Fruit fly (Drosophila melanogaster) whole organism, prepupa: ENCODE results near the gene M1BP.

Experiments
- Blimp-1 ChIP-seq: fragments of 200-800 bp; sonication (Bioruptor generic); optimal IDR thresholded peaks from 3 replicates; lab custom pipeline; 2017; ENCODE audit warnings: missing biosample characterization, missing genetic modification characterization, mild to moderate bottlenecking, moderate library complexity, missing genetic modification reagents
- CG10631 ChIP-seq: fragments of 200-800 bp; sonication (Bioruptor generic); optimal IDR thresholded peaks from 2 replicates; lab custom pipeline; 2016; ENCODE audit warnings: missing biosample characterization, missing genetic modification characterization
- CG10669 ChIP-seq: fragments of 200-800 bp; sonication (Bioruptor generic); optimal IDR thresholded peaks from 3 replicates; lab custom pipeline; 2018; ENCODE audit warnings: missing biosample characterization, mild to moderate bottlenecking, missing genetic modification characterization, moderate library complexity
- CG11294 ChIP-seq: fragments of 200-800 bp; sonication (Bioruptor generic); IDR thresholded peaks from 2 replicates; pipeline ENCODE4 v1.3.6; 2022; ENCODE audit warnings: missing biosample characterization, missing genetic modification characterization
- CG11902 ChIP-seq: fragments of 200-800 bp; sonication (Bioruptor generic); optimal IDR thresholded peaks from 3 replicates; lab custom pipeline; 2016; ENCODE audit warnings: missing biosample characterization, missing genetic modification characterization
- CG15336 ChIP-seq: fragments of 200-800 bp; sonication (Bioruptor generic); IDR thresholded peaks from 2 replicates; pipeline ENCODE4 v1.3.6; 2022; ENCODE audit warnings: missing biosample characterization, missing genetic modification characterization
- CG1621 ChIP-seq: fragments of 200-800 bp; sonication (Bioruptor generic); optimal IDR thresholded peaks from 3 replicates; lab custom pipeline; 2018; ENCODE audit warnings: missing biosample characterization, mild to moderate bottlenecking, missing genetic modification characterization
- CG3032 ChIP-seq: fragments of 200-800 bp; optimal IDR thresholded peaks from 2 replicates; lab custom pipeline; 2019; ENCODE audit warnings: missing biosample characterization, mild to moderate bottlenecking, missing genetic modification characterization, moderate library complexity
- CG31627 ChIP-seq: fragments of 200-800 bp; sonication (Bioruptor generic); optimal IDR thresholded peaks from 3 replicates; lab custom pipeline; 2016; ENCODE audit warnings: missing biosample characterization, missing genetic modification characterization
- CG32006 ChIP-seq: fragments of 200-800 bp; sonication (Bioruptor generic); optimal IDR thresholded peaks from 3 replicates; lab custom pipeline; 2017; ENCODE audit warnings: missing biosample characterization, mild to moderate bottlenecking, missing genetic modification characterization
- CG34406 ChIP-seq: fragments of 200-800 bp; sonication (Bioruptor generic); optimal IDR thresholded peaks from 3 replicates; lab custom pipeline; 2016; ENCODE audit warnings: missing biosample characterization, missing genetic modification characterization
- CG3919 ChIP-seq: fragments of 200-800 bp; sonication (Bioruptor generic); optimal IDR thresholded peaks from 3 replicates; lab custom pipeline; 2016; ENCODE audit warnings: missing biosample characterization, missing genetic modification characterization
- CG6276 ChIP-seq: fragments of 200-800 bp; sonication (Bioruptor generic); optimal IDR thresholded peaks from 2 replicates; lab custom pipeline; 2017; ENCODE audit warnings: missing biosample characterization, mild to moderate bottlenecking, missing genetic modification characterization
- CG6792 ChIP-seq: fragments of 200-800 bp; sonication (Bioruptor generic); optimal IDR thresholded peaks from 3 replicates; lab custom pipeline; 2016; ENCODE audit warnings: missing biosample characterization, missing genetic modification characterization
- CG6808 ChIP-seq: fragments of 200-800 bp; sonication (Bioruptor generic); optimal IDR thresholded peaks from 3 replicates; lab custom pipeline; 2017; ENCODE audit warnings: missing biosample characterization, missing genetic modification characterization, mild to moderate bottlenecking, moderate library complexity, missing genetic modification reagents
- CG6854 ChIP-seq: fragments of 200-800 bp; sonication (Bioruptor generic); optimal IDR thresholded peaks from 2 replicates; lab custom pipeline; 2017; ENCODE audit warnings: missing biosample characterization, mild to moderate bottlenecking, missing genetic modification characterization
- CG7368 ChIP-seq: fragments of 200-800 bp; sonication (Bioruptor generic); optimal IDR thresholded peaks from 3 replicates; lab custom pipeline; 2016; ENCODE audit warnings: missing biosample characterization, missing genetic modification characterization
- CG8119 ChIP-seq: fragments of 200-800 bp; sonication (Bioruptor generic); IDR thresholded peaks from 3 replicates; pipeline ENCODE4 v1.3.6; 2022; ENCODE audit warnings: missing biosample characterization, missing genetic modification characterization
- CG8319 ChIP-seq: fragments of 200-800 bp; sonication (Bioruptor generic); optimal IDR thresholded peaks from 3 replicates; lab custom pipeline; 2016; ENCODE audit warnings: missing biosample characterization, missing genetic modification characterization
- CG8632 ChIP-seq: fragments of 200-800 bp; sonication (Bioruptor generic); optimal IDR thresholded peaks from 3 replicates; lab custom pipeline; 2016; ENCODE audit warnings: missing biosample characterization, missing genetic modification characterization
- CG9139 ChIP-seq: fragments of 200-800 bp; sonication (Bioruptor generic); optimal IDR thresholded peaks from 3 replicates; lab custom pipeline; 2017; ENCODE audit warnings: missing biosample characterization, mild to moderate bottlenecking, missing genetic modification characterization
- Eip75B ChIP-seq: fragments of 200-800 bp; sonication (Bioruptor generic); optimal IDR thresholded peaks from 3 replicates; lab custom pipeline; 2016; ENCODE audit warnings: missing biosample characterization, missing genetic modification characterization
- Eip78C ChIP-seq: fragments of 200-800 bp; sonication (Bioruptor generic); peaks from one replicate; lab custom pipeline; 2016; ENCODE audit warnings: missing biosample characterization, missing genetic modification characterization
- Eip93F ChIP-seq: fragments of 200-800 bp; sonication (Bioruptor generic); optimal IDR thresholded peaks from 2 replicates; lab custom pipeline; 2016; ENCODE audit warnings: missing biosample characterization, mild to moderate bottlenecking, missing genetic modification characterization
- Gug ChIP-seq: fragments of 200-800 bp; sonication (Bioruptor generic); IDR thresholded peaks from 2 replicates; pipeline ENCODE4 v1.3.6; 2022; ENCODE audit warnings: missing biosample characterization, missing genetic modification characterization
- Hr38 ChIP-seq: sonication (Bioruptor generic); optimal IDR thresholded peaks from 2 replicates; lab custom pipeline; 2016; ENCODE audit warnings: missing biosample characterization, missing genetic modification characterization
- Hr39 ChIP-seq: fragments of 200-800 bp; sonication (Bioruptor generic); optimal IDR thresholded peaks from 2 replicates; lab custom pipeline; 2016; ENCODE audit warnings: missing biosample characterization, missing genetic modification characterization
- Hr4 ChIP-seq: fragments of 200-800 bp; sonication (Bioruptor generic); optimal IDR thresholded peaks from 3 replicates; lab custom pipeline; 2016; ENCODE audit warnings: missing biosample characterization, missing genetic modification characterization
- Lpt ChIP-seq: fragments of 200-800 bp; sonication (Bioruptor generic); optimal IDR thresholded peaks from 3 replicates; lab custom pipeline; 2016; ENCODE audit warnings: missing biosample characterization, missing genetic modification characterization
- OdsH ChIP-seq: fragments of 200-800 bp; sonication (Bioruptor generic); optimal IDR thresholded peaks from 3 replicates; lab custom pipeline; 2016; ENCODE audit warnings: missing biosample characterization, missing genetic modification characterization
- Smox ChIP-seq: fragments of 200-800 bp; sonication (Bioruptor generic); optimal IDR thresholded peaks from 3 replicates; lab custom pipeline; 2016; ENCODE audit warnings: missing biosample characterization, missing genetic modification characterization
- Sox102F ChIP-seq: fragments of 200-800 bp; sonication (Bioruptor generic); optimal IDR thresholded peaks from 2 replicates; lab custom pipeline; 2016; ENCODE audit warnings: missing biosample characterization, mild to moderate bottlenecking, missing genetic modification characterization
- Sox14 ChIP-seq: fragments of 200-800 bp; sonication (Bioruptor generic); optimal IDR thresholded peaks from 3 replicates; lab custom pipeline; 2016; ENCODE audit warnings: missing biosample characterization, missing genetic modification characterization
- achi ChIP-seq: fragments of 200-800 bp; sonication (Bioruptor generic); optimal IDR thresholded peaks from 3 replicates; lab custom pipeline; 2016; ENCODE audit warnings: missing biosample characterization, missing genetic modification characterization
- acj6 ChIP-seq: fragments of 200-800 bp; sonication (Bioruptor generic); optimal IDR thresholded peaks from 3 replicates; lab custom pipeline; 2016; ENCODE audit warnings: missing biosample characterization, missing genetic modification characterization
- cyc ChIP-seq: fragments of 200-800 bp; sonication (Bioruptor generic); optimal IDR thresholded peaks from 3 replicates; lab custom pipeline; 2016; ENCODE audit warnings: missing biosample characterization, missing genetic modification characterization
- dac ChIP-seq: fragments of 200-800 bp; sonication (Bioruptor generic); optimal IDR thresholded peaks from 2 replicates; lab custom pipeline; 2017; ENCODE audit warnings: missing biosample characterization, mild to moderate bottlenecking, missing genetic modification characterization
- dsx ChIP-seq: fragments of 200-800 bp; optimal IDR thresholded peaks from 3 replicates; lab custom pipeline; 2019; ENCODE audit warnings: missing biosample characterization, mild to moderate bottlenecking, missing genetic modification characterization, moderate library complexity; ENCODE audit not compliant: poor library complexity, severe bottlenecking
- eg ChIP-seq: fragments of 200-800 bp; sonication (Bioruptor generic); IDR thresholded peaks from 3 replicates; pipeline ENCODE4 v1.3.6; 2022; ENCODE audit warnings: missing biosample characterization, missing genetic modification characterization
- esn ChIP-seq: fragments of 200-800 bp; sonication (Bioruptor generic); optimal IDR thresholded peaks from 2 replicates; lab custom pipeline; 2016; ENCODE audit warnings: missing biosample characterization, mild to moderate bottlenecking, missing genetic modification characterization, moderate library complexity
- fd59A ChIP-seq: fragments of 200-800 bp; sonication (Bioruptor generic); optimal IDR thresholded peaks from 2 replicates; lab custom pipeline; 2017; ENCODE audit warnings: missing biosample characterization, mild to moderate bottlenecking, missing genetic modification characterization, missing genetic modification reagents
- fkh ChIP-seq: fragments of 200-800 bp; sonication (Bioruptor generic); optimal IDR thresholded peaks from 3 replicates; lab custom pipeline; 2017; ENCODE audit warnings: missing biosample characterization, mild to moderate bottlenecking, missing genetic modification characterization, moderate library complexity
- lz ChIP-seq: fragments of 200-800 bp; sonication (Bioruptor generic); optimal IDR thresholded peaks from 3 replicates; lab custom pipeline; 2016; ENCODE audit warnings: missing biosample characterization, missing genetic modification characterization
- net ChIP-seq: fragments of 200-800 bp; sonication (Bioruptor generic); optimal IDR thresholded peaks from 3 replicates; lab custom pipeline; 2016; ENCODE audit warnings: missing biosample characterization, missing genetic modification characterization
- pdm3 ChIP-seq: fragments of 200-800 bp; sonication (Bioruptor generic); optimal IDR thresholded peaks from 3 replicates; lab custom pipeline; 2016; ENCODE audit warnings: missing biosample characterization, missing genetic modification characterization
- spab ChIP-seq: fragments of 200-800 bp; sonication (Bioruptor generic); optimal IDR thresholded peaks from 2 replicates; lab custom pipeline; 2017; ENCODE audit warnings: missing biosample characterization, mild to moderate bottlenecking, missing genetic modification characterization, missing genetic modification reagents
- svp ChIP-seq: fragments of 200-800 bp; sonication (Bioruptor generic); peaks from one replicate; lab custom pipeline; 2016; ENCODE audit warnings: missing biosample characterization, missing genetic modification characterization
- vri ChIP-seq: fragments of 200-800 bp; sonication (Bioruptor generic); optimal IDR thresholded peaks from 3 replicates; lab custom pipeline; 2016; ENCODE audit warnings: missing biosample characterization, mild to moderate bottlenecking, missing genetic modification characterization

M1BP gene

dm6 chr3R:8746354-8746753, 14.9 kb upstream of the M1BP start (continued):
- TF ChIP-seq CG8319 (GFP tag; lab: Kevin White, UChicago) = peak; percentile 73
- peak; percentile 68 for TF ChIP-seq Hr39 (GFP tag; lab: Kevin White, UChicago)
- peak; percentile 69 for TF ChIP-seq CG7368 (GFP tag; lab: Kevin White, UChicago)
- peak; percentile 33 for TF ChIP-seq CG6854 (GFP tag; lab: Kevin White, UChicago)
- peak; percentile 84 for TF ChIP-seq OdsH (GFP tag; lab: Kevin White, UChicago)
- peak; percentile 88 for TF ChIP-seq CG15336 (GFP tag; lab: Robert Waterston, UW)
- peak; percentile 74 for TF ChIP-seq CG3032 (tag; lab: Kevin White, UChicago)
- peak; percentile 53 for TF ChIP-seq fd59A (GFP tag; lab: Kevin White, UChicago)
- peak; percentile 83 for TF ChIP-seq pdm3 (GFP tag; lab: Kevin White, UChicago)
- peak; percentile 75 for TF ChIP-seq dsx (GFP tag; lab: Kevin White, UChicago)
- peak; percentile 26 for TF ChIP-seq Blimp-1 (GFP tag; lab: Kevin White, UChicago)
- TF ChIP-seq CG11294 (GFP tag; lab: Robert Waterston, UW) = peak; percentile 59
- peak; percentile 59 for TF ChIP-seq CG1621 (tag; lab: Kevin White, UChicago)
- peak; percentile 62 for TF ChIP-seq Sox14 (GFP tag; lab: Kevin White, UChicago)
- peak; percentile 79 for TF ChIP-seq CG10669 (GFP tag; lab: Kevin White, UChicago)
- TF ChIP-seq Eip78C (GFP tag; lab: Kevin White, UChicago) = peak; percentile 96
- TF ChIP-seq CG10631 (GFP tag; lab: Kevin White, UChicago) = peak; percentile 77
- TF ChIP-seq Eip75B (GFP tag; lab: Kevin White, UChicago) = peak; percentile 82
- TF ChIP-seq lz (GFP tag; lab: Kevin White, UChicago) = peak; percentile 81
- peak; percentile 88 for TF ChIP-seq CG34406
- TF ChIP-seq spab (GFP tag; lab: Kevin White, UChicago) = peak; percentile 69
- peak; percentile 89 for TF ChIP-seq esn (GFP tag; lab: Kevin White, UChicago)
- peak; percentile 86 for TF ChIP-seq Smox (GFP tag; lab: Kevin White, UChicago)
- peak; percentile 62 for TF ChIP-seq Gug (GFP tag; lab: Robert Waterston, UW)

dm6 chr3R:8744198-8744597, 12.7 kb upstream of the M1BP start:
- no peak for TF ChIP-seq CG8319 (GFP tag; lab: Kevin White, UChicago)
- no peak for TF ChIP-seq dac (GFP tag; lab: Kevin White, UChicago)
- peak; percentile 54 for TF ChIP-seq vri (GFP tag; lab: Kevin White, UChicago)
- peak; percentile 18 for TF ChIP-seq net (GFP tag; lab: Kevin White, UChicago)
- peak; percentile 41 for TF ChIP-seq CG8632 (GFP tag; lab: Kevin White, UChicago)
- no peak for TF ChIP-seq CG6808 (GFP tag; lab: Kevin White, UChicago)
- TF ChIP-seq CG6276 = peak; percentile 4
- peak; percentile 47 for TF ChIP-seq cyc
- peak; percentile 31 for TF ChIP-seq CG11902
- no peak for TF ChIP-seq Lpt (GFP tag; lab: Kevin White, UChicago)
- peak; percentile 61 for TF ChIP-seq Smox (GFP tag; lab: Kevin White, UChicago)
- TF ChIP-seq svp (GFP tag; lab: Kevin White, UChicago) = peak; percentile 84
- TF ChIP-seq CG8119 = peak; percentile 44; the same call in 1 of the 3 replicates
- TF ChIP-seq spab (GFP tag; lab: Kevin White, UChicago) = peak; percentile 2
- peak; percentile 50 for TF ChIP-seq Hr4 (GFP tag; lab: Kevin White, UChicago)
- TF ChIP-seq CG6854 (GFP tag; lab: Kevin White, UChicago) = no peak
- TF ChIP-seq CG11294 (GFP tag; lab: Robert Waterston, UW) = peak; percentile 38; the same call in 1 of the 2 replicates
- TF ChIP-seq CG7368 (GFP tag; lab: Kevin White, UChicago) = no peak
- peak; percentile 72; the same call in 2 of the 3 replicates for TF ChIP-seq eg (GFP tag; lab: Robert Waterston, UW)
- TF ChIP-seq CG15336 (GFP tag; lab: Robert Waterston, UW) = peak; percentile 63
- TF ChIP-seq fkh (GFP tag; lab: Kevin White, UChicago) = no peak
- no peak for TF ChIP-seq CG9139
- TF ChIP-seq Eip93F = no peak
- no peak for TF ChIP-seq Hr38
- TF ChIP-seq CG10669 (GFP tag; lab: Kevin White, UChicago) = peak; percentile 1
- peak; percentile 64 for TF ChIP-seq Sox102F
- no peak for TF ChIP-seq dsx (GFP tag; lab: Kevin White, UChicago)
- TF ChIP-seq CG32006 (GFP tag; lab: Kevin White, UChicago) = peak; percentile 48
- peak; percentile 17 for TF ChIP-seq acj6 (GFP tag; lab: Kevin White, UChicago)
- peak; percentile 59 for TF ChIP-seq CG6792 (GFP tag; lab: Kevin White, UChicago)
- TF ChIP-seq achi = peak; percentile 40
- peak; percentile 60 for TF ChIP-seq CG31627 (GFP tag; lab: Kevin White, UChicago)
- TF ChIP-seq Blimp-1 (GFP tag; lab: Kevin White, UChicago) = no peak
- TF ChIP-seq esn (GFP tag; lab: Kevin White, UChicago) = peak; percentile 62
- TF ChIP-seq CG3919 (GFP tag; lab: Kevin White, UChicago) = peak; percentile 54
